Worm (Caenorhabditis elegans): ENCODE results near the gene F41F3.8.

The F41F3.8 gene

ce11 chrV:4689234-4689633 is 40.6 kb downstream of the F41F3.8 start, which contains the start of gene K03B4.1:
Gene K03B4.1 (plus strand): TSS chrV:4689330.
- TF ChIP-seq nhr-11 (tag; optimal IDR thresholded peaks at IDR 0.05) (no peak), unc-86 (tag; optimal IDR thresholded peaks at IDR 0.05) (no peak), mec-3 (tag; optimal IDR thresholded peaks at IDR 0.05; ENCODE audit: borderline replicate concordance) (no peak), ceh-9 (tag; optimal IDR thresholded peaks at IDR 0.05) (no peak), tbx-2 (tag; optimal IDR thresholded peaks at IDR 0.05) (no peak), ceh-30 (tag; optimal IDR thresholded peaks at IDR 0.05) (no peak), ama-1 (optimal IDR thresholded peaks at IDR 0.05) (no peak), hlh-8 (tag; optimal IDR thresholded peaks at IDR 0.05) (no peak), fkh-6 (tag; optimal IDR thresholded peaks at IDR 0.05) (no peak), unc-42 (tag; optimal IDR thresholded peaks at IDR 0.05) (no peak), zip-5 (tag; optimal IDR thresholded peaks at IDR 0.05) (no peak)

DNA sequence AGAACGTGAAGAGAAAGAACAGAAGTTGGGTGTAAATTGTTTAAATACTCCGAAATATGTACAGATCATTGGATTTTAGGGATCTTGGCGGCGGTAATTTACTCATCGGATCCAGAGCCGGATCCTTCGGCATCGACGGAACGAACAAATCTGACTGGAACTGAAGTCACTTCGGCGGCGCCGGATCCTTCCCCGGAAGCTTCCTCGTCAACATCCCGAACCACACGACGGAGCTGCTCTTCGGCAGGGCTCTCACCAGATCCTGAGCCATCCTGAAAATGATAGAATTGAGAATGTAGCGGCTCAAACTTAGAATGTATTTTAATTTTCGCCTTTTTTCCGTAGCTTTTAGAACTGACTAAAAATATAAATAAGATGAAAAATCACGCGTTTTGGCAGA is 43.0 kb downstream of the F41F3.8 start:
- TF ChIP-seq rnt-1 (tag; optimal IDR thresholded peaks at IDR 0.05), result no peak
- TF ChIP-seq npax-4 (tag; optimal IDR thresholded peaks at IDR 0.05), result no peak

ce11 chrV:4692382-4693281 is 44.0 kb downstream of the F41F3.8 start, which contains the start of gene cpg-8:
Gene cpg-8 (minus strand): TSS chrV:4692432.
- TF ChIP-seq hlh-6 (tag; optimal IDR thresholded peaks at IDR 0.05) (no peak), pqm-1 (tag; optimal IDR thresholded peaks at IDR 0.05) (no peak), pha-2 (tag; optimal IDR thresholded peaks at IDR 0.05) (no peak), pros-1 (tag; optimal IDR thresholded peaks at IDR 0.05) (no peak), madf-2 (tag; optimal IDR thresholded peaks at IDR 0.05) (no peak), hlh-13 (GFP tag; optimal IDR thresholded peaks at IDR 0.05) (no peak), rnt-1 (tag; optimal IDR thresholded peaks at IDR 0.05) (no peak), C38D4.7 (GFP tag; optimal IDR thresholded peaks at IDR 0.05) (no peak), pat-9 (tag; optimal IDR thresholded peaks at IDR 0.05) (no peak), pha-4 (tag; optimal IDR thresholded peaks at IDR 0.05) (no peak), ceh-31 (tag; optimal IDR thresholded peaks at IDR 0.05) (no peak), unc-55 (GFP tag; optimal IDR thresholded peaks at IDR 0.05) (no peak), ceh-18 (tag; optimal IDR thresholded peaks at IDR 0.05) (no peak), pag-3 (tag; optimal IDR thresholded peaks at IDR 0.05; ENCODE audit: borderline replicate concordance) (no peak), ceh-19 (GFP tag; optimal IDR thresholded peaks at IDR 0.05) (no peak), unc-86 (tag; optimal IDR thresholded peaks at IDR 0.05) (no peak), nhr-11 (tag; optimal IDR thresholded peaks at IDR 0.05) (no peak), K02D7.2 (tag; optimal IDR thresholded peaks at IDR 0.05) (no peak)

DNA sequence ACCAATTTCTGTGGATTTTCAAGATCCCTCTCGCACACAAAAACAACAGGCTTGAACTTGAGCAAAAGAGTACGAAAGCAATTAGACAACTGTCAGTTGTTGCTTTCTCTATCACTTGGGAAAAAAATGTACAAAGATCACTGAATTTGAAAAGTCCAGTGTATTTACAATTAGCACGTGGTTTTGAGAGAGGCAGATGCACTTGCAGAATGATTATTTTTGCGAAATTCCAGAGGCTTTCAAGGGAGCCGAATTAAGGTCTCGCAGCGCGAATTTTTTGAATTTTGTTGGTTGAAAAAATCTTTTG is 44.6 kb downstream of the F41F3.8 start:
- no peak for TF ChIP-seq npax-4 (tag; optimal IDR thresholded peaks at IDR 0.05)
- no peak for TF ChIP-seq T23F11.4 (GFP tag; optimal IDR thresholded peaks at IDR 0.05)
- no peak for TF ChIP-seq ceh-31 (tag; optimal IDR thresholded peaks at IDR 0.05)
- TF ChIP-seq unc-42 (tag; optimal IDR thresholded peaks at IDR 0.05), result no peak
- TF ChIP-seq odd-2 (tag; optimal IDR thresholded peaks at IDR 0.05), result no peak
- no peak for TF ChIP-seq ceh-34 (tag; optimal IDR thresholded peaks at IDR 0.05)
- TF ChIP-seq ama-1 (optimal IDR thresholded peaks at IDR 0.05), result no peak
- TF ChIP-seq lim-6 (tag; optimal IDR thresholded peaks at IDR 0.05), result no peak
- TF ChIP-seq nfya-1 (tag; optimal IDR thresholded peaks at IDR 0.05), result no peak

DNA sequence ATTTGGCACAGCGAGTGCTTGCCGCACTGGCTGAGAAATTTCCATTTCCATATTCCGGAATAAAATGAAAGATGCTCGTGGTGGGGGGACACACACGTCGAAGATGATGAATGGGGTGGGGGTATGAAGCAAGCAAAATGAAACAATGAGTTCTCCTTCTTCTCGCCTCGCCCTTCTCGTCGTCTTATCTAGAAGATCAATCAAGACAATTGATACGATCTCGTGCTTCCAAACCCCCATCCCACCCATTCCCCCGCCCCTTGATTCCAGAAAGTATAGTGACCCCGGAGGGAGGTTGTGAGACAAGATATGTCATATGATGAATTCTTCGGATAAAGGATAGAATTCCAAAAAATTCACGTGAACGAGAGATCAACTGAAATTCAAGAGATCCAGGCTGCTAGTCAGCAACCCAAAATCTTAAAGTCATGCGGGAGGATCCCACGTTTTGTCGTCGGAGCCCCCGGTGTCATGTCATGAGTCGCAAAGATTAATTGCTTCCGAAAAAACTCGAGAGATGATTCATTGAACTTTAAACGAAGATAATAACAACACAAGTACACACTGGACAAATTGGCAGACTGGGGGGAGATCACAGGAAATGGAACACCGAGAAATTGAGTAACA is 46.0 kb downstream of the F41F3.8 start:
- no peak for TF ChIP-seq pha-4 (tag; optimal IDR thresholded peaks at IDR 0.05)
- no peak for TF ChIP-seq madf-2 (tag; optimal IDR thresholded peaks at IDR 0.05)
- no peak for TF ChIP-seq pha-2 (tag; optimal IDR thresholded peaks at IDR 0.05)
- no peak for TF ChIP-seq ceh-45 (GFP tag; IDR thresholded peaks at IDR 0.05)
- TF ChIP-seq unc-42 (tag; optimal IDR thresholded peaks at IDR 0.05), result no peak
- no peak for TF ChIP-seq C08G9.2 (tag; optimal IDR thresholded peaks at IDR 0.05)
- TF ChIP-seq hlh-30 (tag; optimal IDR thresholded peaks at IDR 0.05; ENCODE audit: insufficient read depth), result no peak

Measured in whole organism, late embryonic.